Fruit fly (Drosophila melanogaster) whole organism: ENCODE results near the gene CG44013.

Experiments used
- CG8478 ChIP-seq: fragments of >200 bp; optimal IDR thresholded peaks from 2 replicates; lab custom pipeline; 2018; ENCODE audit warnings: inconsistent platforms
- Dll ChIP-seq: fragments of >200 bp; optimal IDR thresholded peaks from 2 replicates; lab custom pipeline; 2017
- EcR ChIP-seq, 2 experiments: fragments of >200 bp; optimal IDR thresholded peaks; 2 replicates each; lab custom pipeline; 2017; ENCODE audit warnings: missing biosample characterization in 2 of 2, missing genetic modification characterization in 2 of 2, missing genetic modification reagents in 2 of 2
- pan ChIP-seq: fragments of >200 bp; optimal IDR thresholded peaks from 2 replicates; lab custom pipeline; 2017
- psq ChIP-seq: fragments of >200 bp; optimal IDR thresholded peaks from 2 replicates; lab custom pipeline; 2017
- usp ChIP-seq: fragments of >200 bp; optimal IDR thresholded peaks from 2 replicates; lab custom pipeline; 2017; ENCODE audit warnings: missing biosample characterization, missing genetic modification characterization, mixed read lengths

DNA sequence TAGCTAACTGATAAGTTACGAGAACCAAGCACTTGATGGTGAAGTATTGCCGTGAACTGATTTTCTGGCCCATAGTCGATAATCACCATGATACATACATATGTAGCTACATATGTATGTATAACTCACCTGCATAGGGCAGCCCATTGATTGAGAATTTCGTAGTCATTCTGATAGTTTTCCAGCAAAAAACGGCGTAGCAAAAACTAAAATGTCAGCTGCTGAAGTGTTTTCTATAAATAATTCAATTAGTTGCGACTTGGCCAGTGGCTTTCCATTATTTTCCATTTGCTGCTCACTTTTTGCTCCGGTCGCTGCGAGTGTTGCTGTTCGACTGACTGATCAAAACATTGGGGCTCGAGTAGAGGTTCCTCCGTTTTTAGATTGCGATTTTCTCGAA is 37.5 kb upstream of the CG44013 start:
- TF ChIP-seq psq (lab: Kevin White, UChicago) (no peak), EcR (GFP tag; optimal IDR thresholded peaks at IDR 0.05; lab: Kevin White, UChicago) (no peak), CG8478 (lab: Kevin White, UChicago) (no peak), usp (GFP tag; lab: Kevin White, UChicago) (no peak), pan (lab: Kevin White, UChicago) (no peak), Dll (lab: Kevin White, UChicago) (no peak)
